Fruit fly (Drosophila melanogaster) whole organism, embryonic: Measurements from ENCODE around the gene Cyp4d1.

Experiments
- Asciz ChIP-seq: fragments of 200-800 bp; sonication (Bioruptor generic); optimal IDR thresholded peaks from 2 replicates; lab custom pipeline; 2017; ENCODE audit warnings: missing biosample characterization, mild to moderate bottlenecking, missing genetic modification characterization, missing genetic modification reagents
- CG10979 ChIP-seq: fragments of 200-800 bp; sonication (Bioruptor generic); optimal IDR thresholded peaks from 2 replicates; lab custom pipeline; 2018; ENCODE audit warnings: missing biosample characterization, mild to moderate bottlenecking, missing genetic modification characterization, moderate library complexity
- CG13296 ChIP-seq: fragments of 200-800 bp; sonication (Bioruptor generic); optimal IDR thresholded peaks from 3 replicates; lab custom pipeline; 2018; ENCODE audit warnings: missing biosample characterization, mild to moderate bottlenecking, missing genetic modification characterization
- CG15514 ChIP-seq: fragments of 200-800 bp; sonication (Bioruptor generic); optimal IDR thresholded peaks from 3 replicates; lab custom pipeline; 2017; ENCODE audit warnings: missing biosample characterization, missing genetic modification characterization, mild to moderate bottlenecking, moderate library complexity, missing genetic modification reagents
- CG1647 ChIP-seq: fragments of 200-800 bp; sonication (Bioruptor generic); optimal IDR thresholded peaks from 3 replicates; lab custom pipeline; 2016; ENCODE audit warnings: missing biosample characterization, missing genetic modification characterization
- CG17359 ChIP-seq: fragments of 200-800 bp; sonication (Bioruptor generic); optimal IDR thresholded peaks from 3 replicates; lab custom pipeline; 2018; ENCODE audit warnings: missing biosample characterization, mild to moderate bottlenecking, missing genetic modification characterization, moderate library complexity
- CG1792 ChIP-seq: fragments of 200-800 bp; sonication (Bioruptor generic); optimal IDR thresholded peaks from 2 replicates; lab custom pipeline; 2016; ENCODE audit warnings: missing biosample characterization, missing genetic modification characterization
- CG18262 ChIP-seq: fragments of 200-800 bp; optimal IDR thresholded peaks from 3 replicates; lab custom pipeline; 2019; ENCODE audit warnings: missing biosample characterization, mild to moderate bottlenecking, missing genetic modification characterization, moderate library complexity
- CG2712 ChIP-seq: fragments of 200-800 bp; optimal IDR thresholded peaks from 3 replicates; lab custom pipeline; 2019; ENCODE audit warnings: missing biosample characterization, mild to moderate bottlenecking, missing genetic modification characterization, moderate library complexity
- CG2889 ChIP-seq: fragments of 200-800 bp; sonication (Bioruptor generic); IDR thresholded peaks from 3 replicates; pipeline ENCODE4 v1.3.6; 2022; ENCODE audit warnings: missing biosample characterization, missing genetic modification characterization
- CG30431 ChIP-seq: fragments of 200-800 bp; sonication (Bioruptor generic); optimal IDR thresholded peaks from 2 replicates; lab custom pipeline; 2017; ENCODE audit warnings: missing biosample characterization, missing genetic modification characterization
- CG32532 ChIP-seq: fragments of 200-800 bp; sonication (Bioruptor generic); IDR thresholded peaks from 2 replicates; pipeline ENCODE4 v1.3.6; 2022; ENCODE audit warnings: missing biosample characterization, missing genetic modification characterization
- CG3407 ChIP-seq: fragments of 200-800 bp; sonication (Bioruptor generic); optimal IDR thresholded peaks from 2 replicates; lab custom pipeline; 2018; ENCODE audit warnings: missing biosample characterization, mild to moderate bottlenecking, missing genetic modification characterization
- CG34376 ChIP-seq: fragments of 200-800 bp; sonication (Bioruptor generic); optimal IDR thresholded peaks from 2 replicates; lab custom pipeline; 2018; ENCODE audit warnings: missing biosample characterization, mild to moderate bottlenecking, missing genetic modification characterization
- CG42726 ChIP-seq: fragments of 200-800 bp; sonication (Bioruptor generic); IDR thresholded peaks from 2 replicates; pipeline ENCODE4 v1.3.6; 2022; ENCODE audit warnings: missing biosample characterization, missing genetic modification characterization; ENCODE audit not compliant: partially characterized antibody
- CG4404 ChIP-seq: fragments of 200-800 bp; sonication (Bioruptor generic); IDR thresholded peaks from 2 replicates; pipeline ENCODE4 v1.3.6; 2022; ENCODE audit warnings: missing biosample characterization, missing genetic modification characterization
- CG7357 ChIP-seq: fragments of 200-800 bp; sonication (Bioruptor generic); IDR thresholded peaks from 3 replicates; pipeline ENCODE4 v1.3.6; 2022; ENCODE audit warnings: missing biosample characterization, missing genetic modification characterization
- CG7745 ChIP-seq: fragments of 200-800 bp; sonication (Bioruptor generic); optimal IDR thresholded peaks from 2 replicates; lab custom pipeline; 2018; ENCODE audit warnings: missing biosample characterization, mild to moderate bottlenecking, missing genetic modification characterization, moderate library complexity
- CG7839 ChIP-seq: fragments of 200-800 bp; sonication (Bioruptor generic); optimal IDR thresholded peaks from 3 replicates; lab custom pipeline; 2018; ENCODE audit warnings: missing biosample characterization, mild to moderate bottlenecking, missing genetic modification characterization, moderate library complexity
- CG8290 ChIP-seq, 3 experiments: fragments of 200-800 bp; sonication (Bioruptor generic); optimal IDR thresholded peaks; 2 replicates each; lab custom pipeline; 2016 to 2019; ENCODE audit warnings: missing biosample characterization in 3 of 3, missing genetic modification characterization in 3 of 3, mild to moderate bottlenecking in 2 of 3, moderate library complexity in 1 of 3
- CG8944 ChIP-seq: fragments of 200-800 bp; sonication (Bioruptor generic); optimal IDR thresholded peaks from 3 replicates; lab custom pipeline; 2016; ENCODE audit warnings: missing biosample characterization, missing genetic modification characterization
- D19B ChIP-seq: fragments of 200-800 bp; sonication (Bioruptor generic); optimal IDR thresholded peaks from 2 replicates; lab custom pipeline; 2017; ENCODE audit warnings: missing biosample characterization, mild to moderate bottlenecking, missing genetic modification characterization
- Drgx ChIP-seq: fragments of 200-800 bp; sonication (Bioruptor generic); IDR thresholded peaks from 2 replicates; pipeline ENCODE4 v1.3.6; 2022; ENCODE audit warnings: missing biosample characterization, missing genetic modification characterization
- Eip74EF ChIP-seq, 2 experiments: fragments of 200-800 bp in 1 of 2; fragments of >200 bp in 1 of 2; sonication (Bioruptor generic) in 1 of 2; optimal IDR thresholded peaks; 2 replicates each; lab custom pipeline; 2017 to 2019; ENCODE audit warnings: missing biosample characterization in 2 of 2, missing genetic modification characterization in 2 of 2, mild to moderate bottlenecking in 1 of 2, moderate library complexity in 1 of 2
- Elba2 ChIP-seq: fragments of 200-800 bp; sonication (Bioruptor generic); optimal IDR thresholded peaks from 3 replicates; lab custom pipeline; 2016; ENCODE audit warnings: missing biosample characterization, missing genetic modification characterization
- HLHmδ ChIP-seq: fragments of 200-800 bp; sonication (Bioruptor generic); optimal IDR thresholded peaks from 2 replicates; lab custom pipeline; 2018; ENCODE audit warnings: missing biosample characterization, mild to moderate bottlenecking, missing genetic modification characterization, moderate library complexity
- Hmr ChIP-seq: fragments of 200-800 bp; sonication (Bioruptor generic); optimal IDR thresholded peaks from 3 replicates; lab custom pipeline; 2017; ENCODE audit warnings: mild to moderate bottlenecking, missing biosample characterization, missing genetic modification reagents, missing genetic modification characterization
- Hmx ChIP-seq: fragments of 200-800 bp; sonication (Bioruptor generic); optimal IDR thresholded peaks from 2 replicates; lab custom pipeline; 2016; ENCODE audit warnings: missing biosample characterization, missing genetic modification characterization
- MESR4 ChIP-seq: fragments of 200-800 bp; sonication (Bioruptor generic); optimal IDR thresholded peaks from 2 replicates; lab custom pipeline; 2018; ENCODE audit warnings: missing biosample characterization, mild to moderate bottlenecking, missing genetic modification characterization, moderate library complexity
- Mad ChIP-seq: fragments of 200-800 bp; sonication (Bioruptor generic); optimal IDR thresholded peaks from 2 replicates; lab custom pipeline; 2016; ENCODE audit warnings: missing biosample characterization, missing genetic modification characterization
- Mes4 ChIP-seq: fragments of 200-800 bp; sonication (Bioruptor generic); optimal IDR thresholded peaks from 2 replicates; lab custom pipeline; 2016; ENCODE audit warnings: missing biosample characterization, missing genetic modification characterization
- Mrtf ChIP-seq: fragments of 200-800 bp; sonication (Bioruptor generic); IDR thresholded peaks from 3 replicates; pipeline ENCODE4 v1.3.6; 2022; ENCODE audit warnings: missing biosample characterization, missing genetic modification characterization
- NfI ChIP-seq: fragments of 200-800 bp; sonication (Bioruptor generic); optimal IDR thresholded peaks from 3 replicates; lab custom pipeline; 2018; ENCODE audit warnings: missing biosample characterization, mild to moderate bottlenecking, missing genetic modification characterization, moderate library complexity
- Side ChIP-seq: fragments of 200-800 bp; sonication (Bioruptor generic); optimal IDR thresholded peaks from 2 replicates; lab custom pipeline; 2016; ENCODE audit warnings: missing biosample characterization, missing genetic modification characterization
- Sry-β ChIP-seq: fragments of 200-800 bp; sonication (Bioruptor generic); optimal IDR thresholded peaks from 2 replicates; lab custom pipeline; 2018; ENCODE audit warnings: missing biosample characterization, mild to moderate bottlenecking, missing genetic modification characterization, moderate library complexity
- TFAM ChIP-seq: fragments of 200-800 bp; sonication (Bioruptor generic); optimal IDR thresholded peaks from 2 replicates; lab custom pipeline; 2017; ENCODE audit warnings: missing biosample characterization, missing genetic modification characterization, inconsistent platforms
- amos ChIP-seq: fragments of 200-800 bp; sonication (Bioruptor generic); IDR thresholded peaks from 2 replicates; pipeline ENCODE4 v1.3.6; 2022; ENCODE audit warnings: missing biosample characterization, missing genetic modification characterization; ENCODE audit not compliant: partially characterized antibody
- ash1 ChIP-seq: fragments of 200-800 bp; sonication (Bioruptor generic); optimal IDR thresholded peaks from 2 replicates; lab custom pipeline; 2018; ENCODE audit warnings: missing biosample characterization, mild to moderate bottlenecking, missing genetic modification characterization
- bigmax ChIP-seq: fragments of 200-800 bp; sonication (Bioruptor generic); optimal IDR thresholded peaks from 2 replicates; lab custom pipeline; 2018; ENCODE audit warnings: missing biosample characterization, mild to moderate bottlenecking, missing genetic modification characterization
- emc ChIP-seq: fragments of 200-800 bp; sonication (Bioruptor generic); optimal IDR thresholded peaks from 2 replicates; lab custom pipeline; 2016; ENCODE audit warnings: missing biosample characterization, missing genetic modification characterization
- hb ChIP-seq: fragments of 200-800 bp; sonication (Bioruptor generic); IDR thresholded peaks from 3 replicates; pipeline ENCODE4 v1.3.6; 2022; ENCODE audit warnings: missing biosample characterization, missing genetic modification characterization; ENCODE audit not compliant: partially characterized antibody
- lola ChIP-seq, 3 experiments: fragments of >200 bp in 2 of 3; fragments of 200-800 bp in 1 of 3; sonication (Bioruptor generic) in 1 of 3; optimal IDR thresholded peaks; 2 replicates each; lab custom pipeline; 2017 to 2019; ENCODE audit warnings: missing biosample characterization in 3 of 3, missing genetic modification characterization in 3 of 3, mild to moderate bottlenecking in 1 of 3, moderate library complexity in 1 of 3
- mirr ChIP-seq: fragments of 200-800 bp; sonication (Bioruptor generic); optimal IDR thresholded peaks from 3 replicates; lab custom pipeline; 2018; ENCODE audit warnings: missing biosample characterization, mild to moderate bottlenecking, missing genetic modification characterization
- otp ChIP-seq: fragments of 200-800 bp; sonication (Bioruptor generic); IDR thresholded peaks from 3 replicates; pipeline ENCODE4, ENCODE4 v1.3.6; 2022; ENCODE audit warnings: missing biosample characterization, missing genetic modification characterization
- pnt ChIP-seq: fragments of 200-800 bp; sonication (Bioruptor generic); optimal IDR thresholded peaks from 3 replicates; lab custom pipeline; 2016; ENCODE audit warnings: missing biosample characterization, missing genetic modification characterization
- sc ChIP-seq, 3 experiments: fragments of >200 bp in 2 of 3; fragments of 200-800 bp in 1 of 3; sonication (Bioruptor generic) in 1 of 3; optimal IDR thresholded peaks; 2 replicates in 2 of 3; 3 replicates in 1 of 3; lab custom pipeline; 2017; ENCODE audit warnings: mild to moderate bottlenecking in 1 of 3, missing biosample characterization in 1 of 3, missing genetic modification characterization in 1 of 3, missing genetic modification reagents in 1 of 3
- tio ChIP-seq: fragments of 200-800 bp; sonication (Bioruptor generic); optimal IDR thresholded peaks from 2 replicates; lab custom pipeline; 2017; ENCODE audit warnings: missing biosample characterization, missing genetic modification characterization, inconsistent platforms
- tx ChIP-seq: fragments of 200-800 bp; sonication (Bioruptor generic); optimal IDR thresholded peaks from 2 replicates; lab custom pipeline; 2016; ENCODE audit warnings: missing biosample characterization, missing genetic modification characterization
- yki ChIP-seq: fragments of >200 bp; optimal IDR thresholded peaks from 3 replicates; lab custom pipeline; 2018

Cyp4d1 gene

DNA sequence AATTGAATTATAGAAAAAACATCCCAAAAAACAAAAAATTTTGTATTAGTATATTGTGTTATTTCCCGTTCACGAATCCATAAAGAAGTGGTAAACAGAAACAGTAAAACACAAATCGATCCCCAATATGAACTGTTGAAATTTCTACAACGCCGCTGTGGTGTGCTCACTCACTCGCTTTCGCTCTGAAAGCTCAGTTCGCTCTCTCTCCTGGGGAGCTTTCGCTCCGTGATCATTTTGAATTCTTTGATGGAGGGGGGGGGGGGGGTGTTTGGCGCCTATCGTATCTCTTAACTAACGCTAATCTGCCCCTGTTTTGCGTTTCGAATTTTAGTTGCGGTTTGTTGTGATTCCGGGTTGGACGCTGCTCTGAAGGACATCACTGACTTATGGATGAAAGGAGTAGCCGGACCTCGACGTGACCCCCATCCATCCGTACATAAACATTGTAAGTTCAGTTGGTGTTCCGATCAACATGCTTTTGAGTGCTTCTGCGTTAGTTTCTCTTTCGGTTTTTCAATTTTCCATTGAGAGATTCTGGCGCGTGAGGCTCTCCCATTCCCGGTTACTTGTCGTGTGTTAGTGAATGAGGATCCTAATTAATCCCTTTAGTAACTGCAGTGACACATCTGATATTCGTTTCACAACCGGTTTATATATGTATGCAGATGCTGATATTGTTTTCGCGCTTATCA lies 20.7 kb downstream of the Cyp4d1 start, which contains the start of gene D2hgdh (continued):
- no peak for TF ChIP-seq sc (optimal IDR thresholded peaks at IDR 0.05; lab: Kevin White, UChicago)
- TF ChIP-seq sc (GFP tag; optimal IDR thresholded peaks at IDR 0.05; lab: Kevin White, UChicago): no peak
- TF ChIP-seq Mrtf (GFP tag; lab: Robert Waterston, UW): no peak
- TF ChIP-seq amos (GFP tag; lab: Robert Waterston, UW): peak; percentile 23; the same call in 1 of the 2 replicates
- no peak for TF ChIP-seq CG7745 (tag; lab: Kevin White, UChicago)
- no peak for TF ChIP-seq tx (GFP tag; lab: Kevin White, UChicago)
- TF ChIP-seq CG17359 (tag; lab: Kevin White, UChicago): no peak
- no peak for TF ChIP-seq Side
- no peak for TF ChIP-seq TFAM (GFP tag; lab: Kevin White, UChicago)
- TF ChIP-seq CG2889 (GFP tag; lab: Robert Waterston, UW): no peak
- no peak for TF ChIP-seq CG1792
- no peak for TF ChIP-seq Hmr (GFP tag; lab: Kevin White, UChicago)
- no peak for TF ChIP-seq bigmax
- no peak for TF ChIP-seq Mad (GFP tag; lab: Kevin White, UChicago)
- TF ChIP-seq CG2712 (tag; lab: Kevin White, UChicago): no peak
- peak; percentile 53 for TF ChIP-seq Drgx (GFP tag; lab: Robert Waterston, UW)
- TF ChIP-seq yki (lab: Kevin White, UChicago): no peak
- no peak for TF ChIP-seq CG7357 (GFP tag; lab: Robert Waterston, UW)
- no peak for TF ChIP-seq ash1 (GFP tag; lab: Kevin White, UChicago)
- no peak for TF ChIP-seq CG15514 (GFP tag; lab: Kevin White, UChicago)
- TF ChIP-seq Elba2 (GFP tag; lab: Kevin White, UChicago): no peak
- no peak for TF ChIP-seq Sry-β (GFP tag; lab: Kevin White, UChicago)
- no peak for TF ChIP-seq hb (GFP tag; lab: Robert Waterston, UW)
- TF ChIP-seq mirr: no peak
- no peak for TF ChIP-seq NfI (GFP tag; lab: Kevin White, UChicago)
- TF ChIP-seq CG42726 (GFP tag; lab: Robert Waterston, UW): no peak
- no peak for TF ChIP-seq Eip74EF (GFP tag; optimal IDR thresholded peaks at IDR 0.05; lab: Kevin White, UChicago)
- TF ChIP-seq CG32532 (GFP tag; lab: Robert Waterston, UW): peak; percentile 59
- no peak for TF ChIP-seq emc (GFP tag; lab: Kevin White, UChicago)
- TF ChIP-seq Asciz (GFP tag; lab: Kevin White, UChicago): no peak
- TF ChIP-seq tio (GFP tag; lab: Kevin White, UChicago): no peak
- TF ChIP-seq CG30431 (GFP tag; lab: Kevin White, UChicago): no peak
- TF ChIP-seq CG3407: no peak
- no peak for TF ChIP-seq CG8290 (GFP tag; optimal IDR thresholded peaks at IDR 0.05; lab: Kevin White, UChicago)
- TF ChIP-seq CG8290 (tag; optimal IDR thresholded peaks at IDR 0.05; lab: Kevin White, UChicago): peak in 1 of 2 experiments; percentile 39
- peak; percentile 2 for TF ChIP-seq CG13296 (GFP tag; lab: Kevin White, UChicago)
- no peak for TF ChIP-seq Hmx (GFP tag; lab: Kevin White, UChicago)
- peak; percentile 38 for TF ChIP-seq CG34376 (GFP tag; lab: Kevin White, UChicago)
- TF ChIP-seq Mes4 (GFP tag; lab: Kevin White, UChicago): no peak
- no peak for TF ChIP-seq CG10979 (tag; lab: Kevin White, UChicago)
- no peak for TF ChIP-seq CG8944 (GFP tag; lab: Kevin White, UChicago)
- peak; percentile 28 for TF ChIP-seq D19B
- TF ChIP-seq MESR4 (GFP tag; lab: Kevin White, UChicago): no peak
- TF ChIP-seq CG4404 (GFP tag; lab: Robert Waterston, UW): no peak
- TF ChIP-seq pnt (GFP tag; lab: Kevin White, UChicago): no peak
- no peak for TF ChIP-seq CG18262 (tag; lab: Kevin White, UChicago)
- no peak for TF ChIP-seq otp
- no peak for TF ChIP-seq HLHmδ (GFP tag; lab: Kevin White, UChicago)
- TF ChIP-seq CG7839 (tag; lab: Kevin White, UChicago): no peak
- TF ChIP-seq CG1647 (GFP tag; lab: Kevin White, UChicago): no peak
- TF ChIP-seq lola (GFP tag; optimal IDR thresholded peaks at IDR 0.05; lab: Kevin White, UChicago): no peak
